Fruit fly (Drosophila melanogaster): ENCODE data around the gene IleRS.

DNA sequence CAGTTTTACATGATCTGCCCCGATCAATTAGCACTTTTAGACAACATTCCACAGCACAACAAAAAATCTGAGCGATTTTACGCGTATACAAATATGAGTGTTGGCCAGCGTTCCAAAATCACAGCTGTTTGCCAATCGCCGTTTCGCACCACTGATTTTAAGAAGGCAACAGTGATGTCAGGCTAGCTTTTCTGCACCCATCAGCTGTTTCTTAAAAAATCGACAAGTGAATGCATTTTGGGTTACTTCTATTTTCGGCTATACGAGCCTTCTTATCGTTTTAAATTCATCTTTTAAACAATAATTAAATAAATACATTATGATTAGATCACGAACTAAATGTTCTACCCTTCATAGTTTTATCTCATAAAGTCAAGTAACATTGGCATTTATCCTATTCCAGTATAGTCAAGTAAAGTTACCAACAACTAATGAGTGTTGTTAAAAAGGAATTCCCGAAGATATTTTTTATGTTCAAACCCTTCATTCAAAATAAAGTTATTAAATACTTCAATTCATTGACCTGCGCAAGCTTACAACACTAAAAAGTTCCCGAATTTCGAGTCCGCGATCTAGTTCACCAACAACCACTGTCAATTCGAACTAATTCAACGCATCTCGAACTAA lies 25.6 kb upstream of the IleRS start, which contains the start of the genes Rich and Ddx1:
- no peak for TF ChIP-seq Sin3A (optimal IDR thresholded peaks at IDR 0.05)
- no peak for TF ChIP-seq insv (optimal IDR thresholded peaks at IDR 0.05)
- TF ChIP-seq h (optimal IDR thresholded peaks at IDR 0.05), result no peak
- no peak for TF ChIP-seq Myc (optimal IDR thresholded peaks at IDR 0.05)
- TF ChIP-seq psq (optimal IDR thresholded peaks at IDR 0.05), result no peak
